Worm (Caenorhabditis elegans): Measurements from ENCODE around the gene C14A11.5.

DNA sequence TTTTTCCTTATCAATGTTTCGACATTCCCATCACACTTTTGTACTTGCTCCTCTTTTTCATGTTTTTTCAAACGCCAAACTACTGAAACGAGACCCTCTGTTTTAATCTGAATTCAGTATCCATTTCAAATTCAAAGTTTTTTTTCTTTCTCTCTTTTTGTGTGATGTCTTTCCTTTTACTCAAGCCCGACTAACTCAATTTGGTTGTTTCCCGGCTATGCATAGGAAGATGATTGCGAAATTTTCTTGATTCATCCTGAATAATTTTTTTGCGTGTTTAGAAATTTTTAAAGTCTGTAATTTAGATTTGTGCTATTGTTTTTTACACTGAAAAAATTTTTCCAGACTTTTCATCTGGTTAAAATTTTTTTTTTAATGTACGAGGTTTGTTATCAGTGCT is 43.0 kb downstream of the C14A11.5 start:
- TF ChIP-seq ama-1 (optimal IDR thresholded peaks at IDR 0.05) = no peak
- no peak for TF ChIP-seq hmg-4 (GFP tag; optimal IDR thresholded peaks at IDR 0.05)
- no peak for TF ChIP-seq F13C5.2 (tag; optimal IDR thresholded peaks at IDR 0.05)
- TF ChIP-seq tra-4 (tag; optimal IDR thresholded peaks at IDR 0.05) = no peak
- TF ChIP-seq scrt-1 (GFP tag; IDR thresholded peaks at IDR 0.05) = no peak
- no peak for TF ChIP-seq ceh-36 (tag; optimal IDR thresholded peaks at IDR 0.05)
- TF ChIP-seq sea-1 (GFP tag; conservative IDR thresholded peaks at IDR 0.05) = no peak
- TF ChIP-seq hnd-1 (tag; optimal IDR thresholded peaks at IDR 0.05) = no peak
- TF ChIP-seq ets-7 (tag; optimal IDR thresholded peaks at IDR 0.05) = no peak
- TF ChIP-seq tbx-11 (GFP tag; IDR thresholded peaks at IDR 0.05) = no peak
- no peak for TF ChIP-seq flt-1 (GFP tag; IDR thresholded peaks at IDR 0.05)
- TF ChIP-seq hmbx-1 (tag; optimal IDR thresholded peaks at IDR 0.05) = no peak
- no peak for TF ChIP-seq B0310.2 (tag; optimal IDR thresholded peaks at IDR 0.05)

Data from whole organism, early embryonic.